Worm (Caenorhabditis elegans): ENCODE data around the gene col-36.

DNA sequence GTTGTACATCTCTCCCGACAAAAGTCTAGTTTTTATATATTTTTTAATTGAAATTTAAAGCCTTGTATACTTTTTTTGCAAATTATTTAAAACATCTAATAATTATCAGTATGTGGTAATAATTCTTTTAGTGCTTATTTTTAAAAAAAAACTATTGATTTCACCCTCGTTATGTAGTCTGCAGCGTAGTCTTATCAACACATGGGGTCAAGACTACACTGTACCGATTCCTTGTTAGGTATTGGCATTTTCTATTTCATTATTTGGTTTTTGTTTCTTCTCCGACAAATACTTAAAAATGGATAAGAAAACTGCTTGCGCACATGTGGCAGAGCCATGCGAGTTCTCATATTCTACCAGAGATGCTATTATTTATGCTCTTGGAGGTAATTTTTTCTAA is 27.4 kb upstream of the col-36 start, which contains the start of gene maoc-1:
- TF ChIP-seq lin-39 (tag; optimal IDR thresholded peaks at IDR 0.05) (no peak), ama-1 (optimal IDR thresholded peaks at IDR 0.05) (no peak)
